Fruit fly (Drosophila melanogaster): ENCODE measurements around the gene CG12099.

The CG12099 gene

DNA sequence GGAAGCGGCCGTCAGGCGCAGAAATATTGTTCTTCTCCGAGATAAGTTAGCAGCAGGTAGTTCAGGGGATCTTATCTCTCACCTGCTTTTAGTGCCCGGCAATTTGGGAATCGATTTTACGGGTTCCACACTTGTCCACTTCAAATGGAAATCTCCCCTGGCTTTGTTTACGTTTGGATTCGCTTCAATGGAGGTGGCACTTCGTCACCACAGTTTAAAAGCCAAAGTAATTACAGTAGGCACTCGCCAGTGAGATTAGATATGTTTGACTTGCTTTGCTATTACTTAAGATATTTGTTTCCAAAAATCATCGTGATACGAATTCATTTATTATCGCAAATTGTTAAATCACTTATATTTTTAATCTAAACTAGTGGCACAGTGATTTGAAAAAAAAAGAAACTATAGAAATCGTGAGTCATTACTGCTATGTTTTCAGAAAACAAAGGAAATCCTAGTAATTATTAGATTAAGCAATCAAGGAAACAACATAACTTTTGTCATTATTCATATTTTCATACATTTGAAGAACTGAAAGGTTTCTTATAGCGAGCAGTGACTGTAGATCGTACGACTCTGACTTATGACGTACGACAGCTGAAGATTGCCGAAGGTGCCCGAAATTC is 9.8 kb downstream of the CG12099 start (continued):
- TF ChIP-seq danr (GFP tag; IDR thresholded peaks at IDR 0.05) (0 out of 2 replicates have a peak, but pooled peaks have one; percentile 11), CG7786 (GFP tag; optimal IDR thresholded peaks at IDR 0.05) (peak; percentile 57), CG1602 (GFP tag; optimal IDR thresholded peaks at IDR 0.05) (peak; percentile 43), Rx (GFP tag; IDR thresholded peaks at IDR 0.05) (0 out of 2 replicates have a peak, but pooled peaks have one; percentile 13), CG3995 (GFP tag; optimal IDR thresholded peaks at IDR 0.05) (peak; percentile 24), CG11398 (GFP tag; optimal IDR thresholded peaks at IDR 0.05) (no peak), slbo (GFP tag; IDR thresholded peaks at IDR 0.05) (peak; percentile 73), cad (GFP tag; optimal IDR thresholded peaks at IDR 0.05) (peak; percentile 33), CG3847 (GFP tag; IDR thresholded peaks at IDR 0.05) (peak; percentile 20; the same call in 1 of the 2 replicates), prd (optimal IDR thresholded peaks at IDR 0.05) (no peak), prd (GFP tag; IDR thresholded peaks at IDR 0.05) (peak; percentile 51; the same call in 2 of the 3 replicates), sug (tag; optimal IDR thresholded peaks at IDR 0.05) (peak; percentile 90), pum (GFP tag; optimal IDR thresholded peaks at IDR 0.05) (peak; percentile 24), shn (GFP tag; optimal IDR thresholded peaks at IDR 0.05) (peak; percentile 64), Fer1 (GFP tag; optimal IDR thresholded peaks at IDR 0.05) (peak; percentile 79), Dip3 (GFP tag; optimal IDR thresholded peaks at IDR 0.05) (peak; percentile 65), zen (tag; optimal IDR thresholded peaks at IDR 0.05) (peak; percentile 25), sens (GFP tag) (peak; percentile 77), CG4617 (GFP tag; optimal IDR thresholded peaks at IDR 0.05; ENCODE audit: borderline replicate concordance) (no peak), ERR (GFP tag; optimal IDR thresholded peaks at IDR 0.05) (peak; percentile 19), grn (GFP tag; optimal IDR thresholded peaks at IDR 0.05) (peak; percentile 68), CG2202 (tag; optimal IDR thresholded peaks at IDR 0.05) (no peak), CG4282 (GFP tag; optimal IDR thresholded peaks at IDR 0.05) (no peak), Oli (tag; optimal IDR thresholded peaks at IDR 0.05) (peak; percentile 66), Rfx (GFP tag; IDR thresholded peaks at IDR 0.05) (peak; percentile 54; the same call in 1 of the 2 replicates), ems (GFP tag; optimal IDR thresholded peaks at IDR 0.05) (no peak), CG10654 (GFP tag; optimal IDR thresholded peaks at IDR 0.05) (peak; percentile 13), ftz-f1 (GFP tag; optimal IDR thresholded peaks at IDR 0.05) (no peak), Tbp (GFP tag; optimal IDR thresholded peaks at IDR 0.05) (no peak), stc (GFP tag; IDR thresholded peaks at IDR 0.05) (no peak), CG17802 (tag; optimal IDR thresholded peaks at IDR 0.05) (no peak), maf-S (GFP tag; optimal IDR thresholded peaks at IDR 0.05) (peak; percentile 19), knrl (GFP tag; IDR thresholded peaks at IDR 0.05; ENCODE audit: partially characterized antibody) (no peak), Stat92E (GFP tag; optimal IDR thresholded peaks at IDR 0.05) (no peak), CG1792 (GFP tag; optimal IDR thresholded peaks at IDR 0.05) (no peak), CG2120 (GFP tag; optimal IDR thresholded peaks at IDR 0.05) (peak; percentile 89), CG2712 (tag; optimal IDR thresholded peaks at IDR 0.05) (peak; percentile 55), Usf (GFP tag; optimal IDR thresholded peaks at IDR 0.05) (peak; percentile 55), Hmr (GFP tag; optimal IDR thresholded peaks at IDR 0.05) (peak; percentile 72), gro (GFP tag; optimal IDR thresholded peaks at IDR 0.05) (peak; percentile 69), CG12942 (GFP tag; optimal IDR thresholded peaks at IDR 0.05) (no peak), Med (GFP tag) (peak; percentile 87), C15 (GFP tag; IDR thresholded peaks at IDR 0.05) (no peak), ap (GFP tag; IDR thresholded peaks at IDR 0.05) (no peak; the same call in 1 of the 2 replicates), esg (GFP tag; conservative IDR thresholded peaks at IDR 0.05) (peak; percentile 30; the same call in 1 of the 2 replicates), CG2889 (GFP tag; IDR thresholded peaks at IDR 0.05) (no peak), CG9215 (GFP tag; IDR thresholded peaks at IDR 0.05) (peak; percentile 41; the same call in 1 of the 2 replicates), Dad (GFP tag; optimal IDR thresholded peaks at IDR 0.05) (peak; percentile 5), CG33557 (GFP tag; optimal IDR thresholded peaks at IDR 0.05) (no peak), Side (GFP tag; optimal IDR thresholded peaks at IDR 0.05) (peak; percentile 29), NfI (GFP tag; optimal IDR thresholded peaks at IDR 0.05) (peak; percentile 57)
